Worm (Caenorhabditis elegans) whole organism, midembryonic: ENCODE results near the gene ugt-48.

Experiments
- T22C8.4 ChIP-seq: fragments of 200-800 bp; sonication (Bioruptor generic); IDR thresholded peaks from 2 replicates; pipeline ENCODE4 v1.3.6; 2022; ENCODE audit warnings: missing genetic modification characterization, missing compliant biosample characterization
- cog-1 ChIP-seq: sonication (generic microtip); optimal IDR thresholded peaks from 2 replicates; lab custom pipeline; 2016; ENCODE audit warnings: missing genetic modification characterization, missing compliant biosample characterization
- flt-1 ChIP-seq: fragments of 200-800 bp; sonication (Bioruptor generic); IDR thresholded peaks from 2 replicates; pipeline ENCODE4 v1.3.6; 2022; ENCODE audit warnings: missing genetic modification characterization, missing compliant biosample characterization
- klf-2 ChIP-seq: fragments of 200-800 bp; sonication (Bioruptor generic); conservative IDR thresholded peaks from 2 replicates; pipeline ENCODE4 v1.3.6; 2022; ENCODE audit warnings: missing genetic modification reagents, missing genetic modification characterization, missing compliant biosample characterization
- med-1 ChIP-seq: sonication (generic microtip); optimal IDR thresholded peaks from 2 replicates; lab custom pipeline; 2017; ENCODE audit warnings: missing genetic modification characterization, mild to moderate bottlenecking, missing compliant biosample characterization, antibody characterized with exemption, missing genetic modification reagents; ENCODE audit not compliant: insufficient read depth
- ref-1 ChIP-seq: fragments of 200-800 bp; sonication (Bioruptor generic); conservative IDR thresholded peaks from 2 replicates; pipeline ENCODE4 v1.3.6; 2022; ENCODE audit warnings: missing genetic modification reagents, missing genetic modification characterization, missing compliant biosample characterization
- tab-1 ChIP-seq: fragments of 200-800 bp; sonication (Bioruptor generic); IDR thresholded peaks from 2 replicates; pipeline ENCODE4 v1.3.6; 2022; ENCODE audit warnings: missing genetic modification characterization, missing compliant biosample characterization
- ztf-23 ChIP-seq: fragments of 200-800 bp; sonication (Bioruptor generic); IDR thresholded peaks from 2 replicates; pipeline ENCODE4 v1.3.6; 2022; ENCODE audit warnings: missing genetic modification reagents, missing genetic modification characterization, missing compliant biosample characterization
- ztf-29 ChIP-seq: fragments of 200-800 bp; sonication (Bioruptor generic); IDR thresholded peaks from 2 replicates; pipeline ENCODE4 v1.3.6; 2022; ENCODE audit warnings: missing genetic modification reagents, missing genetic modification characterization, missing compliant biosample characterization

The ugt-48 gene

DNA sequence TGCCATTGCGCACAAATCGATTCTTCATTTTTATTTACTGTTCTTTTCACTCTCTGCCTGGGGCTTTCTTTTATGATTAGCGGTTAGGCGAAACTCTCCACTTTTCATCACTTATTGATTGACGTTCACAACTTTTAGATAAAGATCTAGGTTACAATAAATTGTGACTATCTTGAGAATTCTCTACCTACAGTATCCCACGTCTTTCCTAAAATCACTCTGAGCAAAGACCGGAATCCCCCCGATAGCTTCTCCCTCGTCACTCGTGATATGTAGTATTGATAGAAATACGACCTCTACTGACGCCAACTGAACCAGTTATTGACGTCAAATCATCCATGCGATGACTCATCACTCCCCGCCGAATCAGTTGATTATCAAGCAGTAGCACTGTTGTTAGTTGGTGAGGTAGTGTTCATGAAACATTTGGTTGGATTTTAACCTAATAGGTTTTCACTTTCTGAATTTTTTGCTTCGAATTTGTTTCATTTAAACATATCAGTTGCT lies 26.1 kb downstream of the ugt-48 start, which contains the start of gene hir-1:
Gene hir-1 (plus strand): TSS at position 405 of the 507 bp plus-strand sequence.
- TF ChIP-seq flt-1 (GFP tag; lab: Robert Waterston, UW): no peak
- TF ChIP-seq ztf-23 (GFP tag; lab: Robert Waterston, UW): no peak
- TF ChIP-seq ref-1 (GFP tag; lab: Robert Waterston, UW): no peak
- no peak for TF ChIP-seq T22C8.4 (GFP tag; lab: Robert Waterston, UW)
- no peak for TF ChIP-seq cog-1 (tag; lab: Kevin White, UChicago)
- TF ChIP-seq med-1: no peak
- no peak for TF ChIP-seq tab-1 (GFP tag; lab: Robert Waterston, UW)
- no peak for TF ChIP-seq klf-2 (GFP tag; lab: Robert Waterston, UW)
- no peak for TF ChIP-seq ztf-29 (GFP tag; lab: Robert Waterston, UW)

DNA sequence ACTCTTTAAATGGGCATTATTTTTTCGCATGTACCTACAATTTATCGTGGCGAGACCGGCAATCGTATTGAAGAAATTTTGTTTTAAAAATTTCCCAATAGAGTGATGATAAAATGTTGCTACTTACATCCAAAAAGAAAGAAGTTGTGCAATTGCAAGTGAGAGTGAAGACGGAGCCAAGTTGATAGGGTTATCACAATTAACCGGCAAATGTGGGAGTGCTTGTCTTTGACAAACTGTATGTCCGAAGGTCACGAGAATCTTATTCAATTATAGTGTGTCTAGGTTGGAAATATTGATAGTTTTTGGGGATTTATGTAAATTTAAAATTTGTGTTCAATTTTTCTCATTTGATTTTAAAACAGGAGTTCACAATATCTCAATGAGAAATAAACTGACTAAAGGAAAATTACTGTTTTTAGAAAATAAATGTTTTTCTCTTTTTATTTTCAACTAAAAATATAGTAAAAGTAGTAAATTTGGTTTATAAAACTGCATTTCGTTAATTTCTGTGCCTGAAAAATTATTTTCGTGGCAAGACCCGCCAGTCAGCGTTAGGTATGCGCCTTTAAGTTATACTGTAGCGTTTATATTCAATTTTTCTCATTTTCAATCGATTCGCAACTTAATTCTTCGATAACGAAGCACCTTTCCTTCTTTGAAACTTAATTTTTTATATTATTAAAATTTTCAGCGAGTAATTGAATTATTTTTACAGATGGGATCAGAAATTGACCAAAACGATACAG lies 34.1 kb downstream of the ugt-48 start, which contains the start of the genes hpo-15 and mms-19:
Gene hpo-15 (minus strand): TSS at position 201 of the 749 bp plus-strand sequence.
Gene mms-19 (plus strand): TSS at position 719 of the 749 bp plus-strand sequence.
- TF ChIP-seq ztf-29 (GFP tag; lab: Robert Waterston, UW) (no peak), klf-2 (GFP tag; lab: Robert Waterston, UW) (no peak)

DNA sequence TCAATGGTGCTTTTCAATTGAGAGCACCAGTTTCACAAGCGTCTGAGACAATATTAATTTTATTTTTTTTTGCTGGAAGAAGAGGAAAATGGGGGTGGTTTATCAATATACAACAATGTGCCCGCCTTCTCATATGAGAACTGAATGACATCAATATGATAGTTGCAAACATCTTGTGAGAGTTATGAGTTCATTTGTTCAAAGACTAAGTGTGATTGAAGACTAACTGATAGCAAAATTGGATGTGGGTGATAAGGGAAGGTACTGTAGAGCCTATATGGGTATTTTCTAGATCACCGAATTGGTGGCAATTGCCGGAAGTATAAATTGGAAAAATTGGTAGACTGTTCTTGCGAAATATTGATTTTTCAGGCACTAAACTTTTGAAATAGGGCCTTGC lies 35.3 kb downstream of the ugt-48 start:
- no peak for TF ChIP-seq ztf-29 (GFP tag; lab: Robert Waterston, UW)
- TF ChIP-seq tab-1 (GFP tag; lab: Robert Waterston, UW): no peak
- no peak for TF ChIP-seq T22C8.4 (GFP tag; lab: Robert Waterston, UW)
- TF ChIP-seq cog-1 (tag; lab: Kevin White, UChicago): no peak

DNA sequence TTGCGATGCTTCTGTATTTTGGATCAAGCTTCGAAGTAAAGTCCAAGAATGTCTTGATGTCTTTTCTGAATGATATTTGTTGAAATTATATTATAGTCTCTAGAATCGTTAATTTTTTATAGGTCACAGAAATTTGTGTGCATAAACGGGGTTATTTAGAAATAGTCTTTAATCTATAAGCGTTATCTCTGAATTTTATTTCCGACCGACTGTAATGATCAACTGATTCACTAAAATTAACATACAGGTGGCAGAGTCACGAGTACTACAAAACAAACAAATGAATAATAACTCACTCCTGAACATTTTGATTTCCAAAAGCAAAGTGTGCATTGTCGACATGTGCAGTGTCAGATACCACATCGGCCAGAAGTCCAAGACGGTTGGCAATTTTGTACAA lies 36.1 kb downstream of the ugt-48 start:
- no peak for TF ChIP-seq ref-1 (GFP tag; lab: Robert Waterston, UW)

DNA sequence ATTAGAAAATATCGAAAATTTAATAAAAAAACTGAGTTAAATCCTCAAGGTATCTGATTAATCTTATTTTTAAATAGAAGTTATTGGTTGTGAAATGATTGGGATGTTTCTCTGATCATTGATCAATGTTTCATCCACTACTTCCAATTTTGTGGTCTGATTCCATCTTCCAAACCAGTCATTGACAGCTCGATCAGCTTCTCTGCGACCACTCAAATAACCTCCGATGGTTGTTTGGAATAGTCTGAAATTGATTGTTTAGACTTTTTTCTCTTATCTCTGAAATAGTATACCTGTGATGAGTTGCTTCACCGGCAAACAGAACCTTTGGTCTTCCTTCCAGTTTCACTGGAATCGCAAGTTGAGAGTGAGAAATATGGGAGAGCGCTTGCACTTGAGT lies 37.9 kb downstream of the ugt-48 start:
- no peak for TF ChIP-seq tab-1 (GFP tag; lab: Robert Waterston, UW)
- no peak for TF ChIP-seq flt-1 (GFP tag; lab: Robert Waterston, UW)
- no peak for TF ChIP-seq med-1
- TF ChIP-seq ref-1 (GFP tag; lab: Robert Waterston, UW): no peak
- no peak for TF ChIP-seq T22C8.4 (GFP tag; lab: Robert Waterston, UW)
- TF ChIP-seq ztf-23 (GFP tag; lab: Robert Waterston, UW): no peak
- no peak for TF ChIP-seq ztf-29 (GFP tag; lab: Robert Waterston, UW)
- no peak for TF ChIP-seq cog-1 (tag; lab: Kevin White, UChicago)
- no peak for TF ChIP-seq klf-2 (GFP tag; lab: Robert Waterston, UW)

ce11 chrV:5509134-5509533 lies 38.7 kb downstream of the ugt-48 start:
- no peak for TF ChIP-seq ztf-23 (GFP tag; lab: Robert Waterston, UW)
- TF ChIP-seq klf-2 (GFP tag; lab: Robert Waterston, UW): no peak
- no peak for TF ChIP-seq med-1
- no peak for TF ChIP-seq ref-1 (GFP tag; lab: Robert Waterston, UW)
- no peak for TF ChIP-seq flt-1 (GFP tag; lab: Robert Waterston, UW)
- TF ChIP-seq tab-1 (GFP tag; lab: Robert Waterston, UW): no peak
- TF ChIP-seq T22C8.4 (GFP tag; lab: Robert Waterston, UW): no peak
- TF ChIP-seq ztf-29 (GFP tag; lab: Robert Waterston, UW): no peak
- TF ChIP-seq cog-1 (tag; lab: Kevin White, UChicago): no peak

- no peak for TF ChIP-seq ztf-29 (GFP tag; lab: Robert Waterston, UW)
- TF ChIP-seq cog-1 (tag; lab: Kevin White, UChicago): peak; percentile 56
- peak; percentile 35 for TF ChIP-seq med-1
- no peak for TF ChIP-seq klf-2 (GFP tag; lab: Robert Waterston, UW)
- TF ChIP-seq flt-1 (GFP tag; lab: Robert Waterston, UW): peak; percentile 75; the same call in 1 of the 2 replicates
- TF ChIP-seq T22C8.4 (GFP tag; lab: Robert Waterston, UW): 0 out of 2 replicates have a peak, but pooled peaks have one; percentile 39
- TF ChIP-seq tab-1 (GFP tag; lab: Robert Waterston, UW): peak; percentile 70
- TF ChIP-seq ztf-23 (GFP tag; lab: Robert Waterston, UW): peak; percentile 71; the same call in 1 of the 2 replicates
- TF ChIP-seq ref-1 (GFP tag; lab: Robert Waterston, UW): no peak
Observed at ce11 chrV:5504807-5505442, 42.9 kb downstream of the ugt-48 start, which contains the start of the genes dnj-19 and nhr-47. TSS of gene dnj-19 (minus strand) at chrV:5504857. TSS of gene nhr-47 (plus strand) at chrV:5505253.

ce11 chrV:5504295-5504694 lies 43.6 kb downstream of the ugt-48 start:
- TF ChIP-seq ref-1 (GFP tag; lab: Robert Waterston, UW) (no peak), cog-1 (tag; lab: Kevin White, UChicago) (no peak), med-1 (no peak), T22C8.4 (GFP tag; lab: Robert Waterston, UW) (no peak), ztf-23 (GFP tag; lab: Robert Waterston, UW) (no peak), ztf-29 (GFP tag; lab: Robert Waterston, UW) (no peak)

- TF ChIP-seq tab-1 (GFP tag; lab: Robert Waterston, UW): no peak
- no peak for TF ChIP-seq ztf-29 (GFP tag; lab: Robert Waterston, UW)
- TF ChIP-seq cog-1 (tag; lab: Kevin White, UChicago): no peak
Observed at ce11 chrV:5502701-5503100, 45.2 kb downstream of the ugt-48 start.
